Worm (Caenorhabditis elegans) whole organism, dauer: Measurements from ENCODE around the gene T01G5.8.
"Not testable (repeated sequence)": the region's sequence is repeated elsewhere in the genome, so short reads cannot be mapped to it uniquely, and the experiment has no call there.

ENCODE experiments used
- unc-62 ChIP-seq: sonication (generic microtip); optimal IDR thresholded peaks from 2 replicates; lab custom pipeline; 2017; ENCODE audit warnings: missing biosample characterization, missing genetic modification reagents, missing genetic modification characterization

T01G5.8 gene

DNA sequence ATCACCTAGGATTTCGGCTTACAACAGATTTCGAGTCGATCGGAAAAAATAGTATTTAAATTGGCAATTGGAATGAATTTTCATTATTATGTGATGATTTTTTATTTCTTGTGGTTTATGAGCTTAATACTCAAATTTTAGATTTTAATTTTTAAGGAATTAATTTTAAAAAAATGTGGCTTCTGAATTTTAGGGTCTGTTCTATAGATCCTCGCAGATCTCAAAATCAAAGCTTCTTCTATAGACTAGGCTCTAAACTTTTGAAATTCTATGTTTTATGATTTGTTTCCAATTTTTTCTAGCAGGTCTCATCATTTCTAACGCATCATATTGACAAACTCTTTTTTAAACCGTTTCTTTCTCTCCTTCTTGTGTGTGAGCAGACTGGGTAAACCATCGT lies 23.4 kb upstream of the T01G5.8 start, which contains the start of gene txt-12:
Gene txt-12 (plus strand): TSS at position 301 of the 400 bp plus-strand sequence.
- TF ChIP-seq unc-62 (GFP tag; lab: Kevin White, UChicago): no peak

DNA sequence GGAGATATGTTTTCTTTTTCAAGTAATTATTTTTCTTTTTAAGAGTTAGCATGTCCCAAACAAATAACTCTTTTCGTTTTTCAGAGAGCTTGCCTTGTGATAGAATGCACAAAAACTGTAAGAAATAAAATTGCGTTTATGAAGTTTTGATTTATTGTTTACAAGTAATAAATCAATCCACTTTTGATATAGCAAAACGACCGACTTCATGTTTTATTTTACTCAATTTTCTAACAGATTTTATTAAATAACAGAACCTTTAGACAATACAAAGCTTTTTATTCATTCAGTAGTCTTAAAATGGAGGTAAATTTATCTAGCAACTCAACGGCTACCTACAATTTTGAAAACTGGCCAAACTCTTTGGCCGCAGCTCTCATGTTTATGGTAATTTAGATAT lies 21.3 kb upstream of the T01G5.8 start, which contains the start of gene srx-78:
Gene srx-78 (plus strand): TSS at position 301 of the 400 bp plus-strand sequence.
- no peak for TF ChIP-seq unc-62 (GFP tag; lab: Kevin White, UChicago)

ce11 chrV:15099447-15099846 lies 16.6 kb upstream of the T01G5.8 start, which contains the start of gene C01G10.1:
Gene C01G10.1, plus strand, starts transcription at chrV:15099747.
- no peak for TF ChIP-seq unc-62 (GFP tag; lab: Kevin White, UChicago)

- not testable (repeated sequence) for TF ChIP-seq unc-62 (GFP tag; lab: Kevin White, UChicago)
Measured at ce11 chrV:15105893-15106598, 10.0 kb upstream of the T01G5.8 start, which contains the start of gene C01G10.14. Gene C01G10.14, minus strand, starts transcription at chrV:15105943.

- TF ChIP-seq unc-62 (GFP tag; lab: Kevin White, UChicago): no peak
Measured at ce11 chrV:15109260-15109659, 6.8 kb upstream of the T01G5.8 start, which contains the start of gene Y75B12A.2. Gene Y75B12A.2, plus strand, starts transcription at chrV:15109560.

DNA sequence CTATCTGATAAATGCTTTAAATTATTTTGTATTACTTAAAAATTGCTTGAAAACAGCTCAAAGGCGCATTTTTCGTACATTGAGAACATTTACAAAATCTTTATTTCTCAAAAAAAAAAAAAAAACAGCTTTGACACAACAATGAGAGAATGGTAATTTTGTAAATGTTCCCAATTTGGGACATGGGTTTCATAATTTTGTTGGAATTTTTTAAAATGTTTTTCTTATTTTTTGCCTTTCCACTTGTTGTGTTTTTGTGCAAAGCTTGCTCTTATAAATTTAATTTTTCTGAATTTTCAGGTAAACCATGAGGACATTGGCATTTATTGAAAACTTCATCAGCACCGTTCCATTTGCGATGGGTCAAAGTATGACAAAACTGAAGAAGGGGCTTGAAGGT lies 4.4 kb upstream of the T01G5.8 start, which contains the start of gene T01G5.7:
Gene T01G5.7 (plus strand): TSS at position 301 of the 400 bp plus-strand sequence.
- TF ChIP-seq unc-62 (GFP tag; lab: Kevin White, UChicago): no peak

- no peak for TF ChIP-seq unc-62 (GFP tag; lab: Kevin White, UChicago)
Measured at ce11 chrV:15113992-15114391, 2.1 kb upstream of the T01G5.8 start, which contains the start of gene T01G5.6. Gene T01G5.6, minus strand, starts transcription at chrV:15114092.

- no peak for TF ChIP-seq unc-62 (GFP tag; lab: Kevin White, UChicago)
Measured at ce11 chrV:15119517-15119916, 3.4 kb downstream of the T01G5.8 start, which contains the start of gene flor-1. Gene flor-1, minus strand, starts transcription at chrV:15119617.

ce11 chrV:15125162-15125561 lies 9.1 kb downstream of the T01G5.8 start, which contains the start of gene ugt-30:
Gene ugt-30, minus strand, starts transcription at chrV:15125262.
- TF ChIP-seq unc-62 (GFP tag; lab: Kevin White, UChicago): not testable (repeated sequence)

- no peak for TF ChIP-seq unc-62 (GFP tag; lab: Kevin White, UChicago)
Measured at ce11 chrV:15127413-15127812, 11.3 kb downstream of the T01G5.8 start, which contains the start of gene srj-27. Gene srj-27, minus strand, starts transcription at chrV:15127513.

- no peak for TF ChIP-seq unc-62 (GFP tag; lab: Kevin White, UChicago)
Measured at ce11 chrV:15127955-15128354, 11.9 kb downstream of the T01G5.8 start, which contains the start of gene srr-7. Gene srr-7, plus strand, starts transcription at chrV:15128255.

DNA sequence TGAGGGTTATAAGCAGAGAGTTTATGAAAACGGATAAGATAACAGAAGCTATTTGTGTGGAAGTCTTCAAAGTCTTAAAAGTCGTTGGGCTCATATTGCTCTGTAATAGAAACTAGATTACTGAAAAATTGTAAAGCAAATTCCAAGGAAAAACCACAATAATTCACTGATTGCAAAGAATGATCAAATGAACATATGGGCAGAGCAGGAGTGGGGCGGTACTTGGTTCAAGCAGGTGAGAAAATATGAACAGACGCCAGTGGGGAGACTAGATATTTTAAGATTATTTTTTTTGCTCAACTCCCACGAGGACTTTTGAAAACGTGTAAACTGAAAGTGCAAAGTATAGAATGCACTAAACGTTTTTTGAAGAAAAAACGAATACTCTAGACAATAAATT lies 16.4 kb downstream of the T01G5.8 start, which contains the start of gene str-171:
Gene str-171 (minus strand): TSS at position 101 of the 400 bp plus-strand sequence.
- no peak for TF ChIP-seq unc-62 (GFP tag; lab: Kevin White, UChicago)

ce11 chrV:15133812-15134211 lies 17.7 kb downstream of the T01G5.8 start:
- TF ChIP-seq unc-62 (GFP tag; lab: Kevin White, UChicago): no peak

DNA sequence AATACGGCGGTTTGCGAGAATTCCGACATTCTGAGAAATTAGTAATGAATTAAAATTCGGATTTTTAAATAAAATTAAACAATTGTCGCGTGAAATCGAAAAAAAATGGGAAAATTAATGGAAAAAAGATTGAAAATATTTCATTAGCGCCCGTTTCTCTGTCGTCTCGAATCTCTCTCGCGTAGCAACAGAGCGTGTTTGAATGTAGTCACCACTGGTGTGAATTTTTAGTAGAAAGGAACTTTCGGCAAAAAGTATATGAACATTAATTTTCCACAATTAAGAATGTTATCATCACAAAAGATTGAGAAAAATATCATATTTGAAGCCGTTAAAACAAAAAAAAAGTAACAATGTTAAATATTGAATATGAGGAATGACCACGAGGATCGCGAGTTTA lies 20.7 kb downstream of the T01G5.8 start, which contains the start of gene aipl-1:
Gene aipl-1 (minus strand): TSS at position 30 of the 400 bp plus-strand sequence.
- TF ChIP-seq unc-62 (GFP tag; lab: Kevin White, UChicago): no peak

- TF ChIP-seq unc-62 (GFP tag; lab: Kevin White, UChicago): no peak
Measured at ce11 chrV:15139811-15140210, 23.7 kb downstream of the T01G5.8 start.

- no peak for TF ChIP-seq unc-62 (GFP tag; lab: Kevin White, UChicago)
Measured at ce11 chrV:15140247-15140646, 24.2 kb downstream of the T01G5.8 start, which contains the start of gene K08F9.3. Gene K08F9.3, plus strand, starts transcription at chrV:15140547.
